Worm (Caenorhabditis elegans) whole organism, L3 larva: ENCODE data around the gene rpn-3.

Experiments used
- fkh-10 ChIP-seq: sonication (generic microtip); optimal IDR thresholded peaks from 2 replicates; lab custom pipeline; 2017; ENCODE audit warnings: missing biosample characterization, missing genetic modification reagents, missing genetic modification characterization
- nhr-237 ChIP-seq: fragments of 150-350 bp; optimal IDR thresholded peaks from 2 replicates; lab custom pipeline; 2014; ENCODE audit warnings: missing biosample characterization, missing genetic modification characterization
- pha-4 ChIP-seq: fragments of 150-350 bp; optimal IDR thresholded peaks from 2 replicates; lab custom pipeline; 2014; ENCODE audit warnings: missing biosample characterization, missing genetic modification reagents, missing genetic modification characterization
- snpc-4 ChIP-seq: fragments of 150-350 bp; optimal IDR thresholded peaks from 2 replicates; lab custom pipeline; 2014; ENCODE audit warnings: missing biosample characterization, missing genetic modification characterization
- unc-39 ChIP-seq: sonication (generic microtip); optimal IDR thresholded peaks from 4 replicates; lab custom pipeline; 2017; ENCODE audit warnings: missing biosample characterization, missing genetic modification characterization
- ztf-11 ChIP-seq: fragments of 150-350 bp; optimal IDR thresholded peaks from 2 replicates; lab custom pipeline; 2014; ENCODE audit warnings: missing biosample characterization, missing genetic modification characterization

- no peak for TF ChIP-seq snpc-4 (tag; lab: Kevin White, UChicago)
- no peak for TF ChIP-seq fkh-10
- TF ChIP-seq ztf-11 (tag; lab: Kevin White, UChicago), result no peak
- no peak for TF ChIP-seq nhr-237 (tag; lab: Kevin White, UChicago)
- TF ChIP-seq unc-39 (tag; lab: Kevin White, UChicago), result no peak
- TF ChIP-seq pha-4, result no peak
Measured at ce11 chrIII:8398411-8398810, 48.7 kb upstream of the rpn-3 start, which contains the start of gene ZK353.2.
